Worm (Caenorhabditis elegans): Measurements from ENCODE around the gene ZK632.2.

Gene ZK632.2

DNA sequence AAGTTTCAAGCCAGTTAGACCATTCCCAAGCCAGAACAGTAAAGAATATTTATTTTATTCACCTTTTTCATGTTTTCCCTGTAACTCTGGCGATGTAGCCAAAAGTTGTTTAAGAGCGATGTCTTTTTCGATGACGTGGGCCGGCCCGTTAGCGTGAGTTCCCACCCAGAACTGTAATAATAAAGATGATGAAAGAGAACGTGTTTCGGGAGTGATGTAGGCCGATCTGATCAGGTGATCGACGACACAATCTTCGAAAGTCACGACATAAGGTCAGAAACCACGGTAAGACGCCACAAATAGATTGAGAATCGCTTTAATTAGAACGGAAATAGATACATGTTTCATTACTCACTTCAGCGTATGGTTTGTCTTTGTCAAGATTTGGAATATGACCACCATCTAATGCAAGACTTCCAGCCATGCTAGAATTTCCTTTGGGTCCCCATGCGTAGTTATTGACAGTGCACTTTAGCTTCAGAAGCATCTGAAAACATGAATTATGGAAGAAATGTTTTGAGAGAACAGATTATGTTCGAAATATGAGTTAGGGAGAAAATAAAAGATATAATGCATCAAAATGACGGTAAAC is 8.2 kb downstream of the ZK632.2 start, which contains the start of gene ZK632.4:
ZK632.4 (minus strand) TSS at position 487 of the 592 bp plus-strand sequence.
- TF ChIP-seq hmg-11 (tag; optimal IDR thresholded peaks at IDR 0.05) (no peak), ceh-16 (tag; optimal IDR thresholded peaks at IDR 0.05) (no peak), tbx-2 (tag; optimal IDR thresholded peaks at IDR 0.05) (no peak), nhr-77 (tag; optimal IDR thresholded peaks at IDR 0.05) (no peak), R02D3.7 (tag; optimal IDR thresholded peaks at IDR 0.05) (no peak), nhr-23 (tag; optimal IDR thresholded peaks at IDR 0.05) (peak; percentile 53), unc-62 (GFP tag; optimal IDR thresholded peaks at IDR 0.05) (no peak), mdl-1 (tag; optimal IDR thresholded peaks at IDR 0.05) (no peak), nhr-25 (tag; optimal IDR thresholded peaks at IDR 0.05) (peak; percentile 26), mml-1 (tag; optimal IDR thresholded peaks at IDR 0.05) (no peak), daf-12 (tag; optimal IDR thresholded peaks at IDR 0.05) (no peak), elt-2 (tag; optimal IDR thresholded peaks at IDR 0.05) (no peak)

DNA sequence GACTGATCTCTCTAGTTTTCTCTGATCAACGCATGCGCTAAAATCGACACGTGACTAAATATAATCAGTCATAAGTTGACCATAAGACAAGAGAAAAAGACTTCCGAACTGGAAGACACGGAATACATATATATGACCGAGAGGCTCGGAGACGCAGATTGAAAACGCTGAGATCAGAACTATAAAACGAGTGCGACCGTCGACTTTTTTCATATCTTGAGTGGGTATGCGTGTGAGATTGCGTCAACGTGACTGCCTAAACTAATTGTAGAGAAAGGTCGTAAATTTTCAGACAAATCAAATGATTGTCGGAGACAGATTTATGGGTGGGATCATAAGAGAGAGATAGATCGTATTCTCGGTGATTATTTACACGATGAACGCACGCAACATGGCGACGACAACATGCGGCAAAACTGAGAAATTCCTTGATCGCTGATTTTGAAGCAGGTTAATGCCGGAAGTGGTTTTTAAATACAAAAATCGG is 8.7 kb downstream of the ZK632.2 start:
- no peak for TF ChIP-seq mml-1 (tag; optimal IDR thresholded peaks at IDR 0.05)
- TF ChIP-seq nhr-25 (tag; optimal IDR thresholded peaks at IDR 0.05), result peak; percentile 67
- TF ChIP-seq egl-5 (tag; optimal IDR thresholded peaks at IDR 0.05), result no peak
- peak; percentile 55 for TF ChIP-seq jun-1 (tag; optimal IDR thresholded peaks at IDR 0.05)
- no peak for TF ChIP-seq R02D3.7 (tag; optimal IDR thresholded peaks at IDR 0.05)
- peak; percentile 65 for TF ChIP-seq elt-2 (tag; optimal IDR thresholded peaks at IDR 0.05)
- no peak for TF ChIP-seq daf-12 (tag; optimal IDR thresholded peaks at IDR 0.05)
- TF ChIP-seq nhr-28 (tag; optimal IDR thresholded peaks at IDR 0.05), result no peak
- TF ChIP-seq nhr-43 (tag; optimal IDR thresholded peaks at IDR 0.05; ENCODE audit: poor library complexity, severe bottlenecking), result peak; percentile 80
- TF ChIP-seq nhr-12 (tag; optimal IDR thresholded peaks at IDR 0.05), result no peak
- TF ChIP-seq nfya-1 (tag; optimal IDR thresholded peaks at IDR 0.05; ENCODE audit: insufficient read depth), result peak; percentile 10
- TF ChIP-seq mdl-1 (tag; optimal IDR thresholded peaks at IDR 0.05), result peak; percentile 32
- TF ChIP-seq nhr-237 (tag; optimal IDR thresholded peaks at IDR 0.05), result no peak
- peak; percentile 49 for TF ChIP-seq nhr-23 (tag; optimal IDR thresholded peaks at IDR 0.05)
- TF ChIP-seq ama-1 (optimal IDR thresholded peaks at IDR 0.05), result peak; percentile 82
- TF ChIP-seq pqm-1 (tag; optimal IDR thresholded peaks at IDR 0.05), result peak; percentile 48
- no peak for TF ChIP-seq aly-2 (tag; optimal IDR thresholded peaks at IDR 0.05)
- TF ChIP-seq ceh-9 (tag; optimal IDR thresholded peaks at IDR 0.05), result no peak
- TF ChIP-seq fkh-2 (tag; optimal IDR thresholded peaks at IDR 0.05), result no peak

DNA sequence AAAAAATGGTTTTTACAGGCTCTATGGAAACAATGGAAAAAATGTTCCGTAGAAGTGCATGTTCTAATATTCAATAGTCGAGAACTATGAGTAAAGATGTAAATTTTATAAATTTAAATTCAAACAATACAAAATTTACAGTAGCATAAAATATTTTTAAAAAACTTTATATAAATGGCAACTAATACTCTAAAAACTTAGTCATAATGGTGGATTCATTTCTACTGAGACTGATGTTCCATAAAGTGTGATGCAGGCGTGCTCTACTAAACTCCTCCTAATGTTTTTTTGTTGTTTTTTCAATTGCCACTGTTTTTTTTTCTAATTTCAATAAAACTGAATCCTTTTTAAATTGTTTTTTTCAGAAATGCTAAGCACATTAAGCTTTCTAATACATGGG is 9.3 kb downstream of the ZK632.2 start, which contains the start of gene gtap-2:
gtap-2 (plus strand) TSS at position 366 of the 400 bp plus-strand sequence.
- TF ChIP-seq nhr-77 (tag; optimal IDR thresholded peaks at IDR 0.05), result no peak
- no peak for TF ChIP-seq mml-1 (tag; optimal IDR thresholded peaks at IDR 0.05)
- TF ChIP-seq lsy-12 (tag; optimal IDR thresholded peaks at IDR 0.05), result no peak
- TF ChIP-seq nhr-67 (tag; optimal IDR thresholded peaks at IDR 0.05), result no peak
- no peak for TF ChIP-seq snpc-4 (tag; optimal IDR thresholded peaks at IDR 0.05)
- no peak for TF ChIP-seq nhr-12 (tag; optimal IDR thresholded peaks at IDR 0.05)
- TF ChIP-seq ztf-11 (tag; optimal IDR thresholded peaks at IDR 0.05), result no peak
- TF ChIP-seq skn-1 (tag; optimal IDR thresholded peaks at IDR 0.05), result no peak
- TF ChIP-seq egl-5 (tag; optimal IDR thresholded peaks at IDR 0.05), result no peak
- no peak for TF ChIP-seq nhr-25 (tag; optimal IDR thresholded peaks at IDR 0.05)
- TF ChIP-seq nhr-23 (tag; optimal IDR thresholded peaks at IDR 0.05), result no peak
- no peak for TF ChIP-seq lin-39 (tag; optimal IDR thresholded peaks at IDR 0.05)
- TF ChIP-seq fos-1 (tag; optimal IDR thresholded peaks at IDR 0.05), result no peak
- no peak for TF ChIP-seq ZK546.5 (tag; optimal IDR thresholded peaks at IDR 0.05)
- no peak for TF ChIP-seq R02D3.7 (tag; optimal IDR thresholded peaks at IDR 0.05)
- TF ChIP-seq nhr-43 (tag; optimal IDR thresholded peaks at IDR 0.05; ENCODE audit: poor library complexity, severe bottlenecking), result peak; percentile 17
- TF ChIP-seq elt-3 (tag; optimal IDR thresholded peaks at IDR 0.05), result no peak
- peak in 1 of 2 experiments; percentile 20 for TF ChIP-seq eor-1 (tag; optimal IDR thresholded peaks at IDR 0.05)
- TF ChIP-seq lin-15B (tag; optimal IDR thresholded peaks at IDR 0.05), result peak; percentile 32
- TF ChIP-seq aly-2 (tag; optimal IDR thresholded peaks at IDR 0.05), result no peak
- TF ChIP-seq ceh-82 (tag; optimal IDR thresholded peaks at IDR 0.05), result no peak
- TF ChIP-seq hmg-11 (tag; optimal IDR thresholded peaks at IDR 0.05), result no peak
- no peak for TF ChIP-seq ceh-9 (tag; optimal IDR thresholded peaks at IDR 0.05)
- TF ChIP-seq fkh-10 (GFP tag; optimal IDR thresholded peaks at IDR 0.05), result no peak
- no peak for TF ChIP-seq nhr-28 (tag; optimal IDR thresholded peaks at IDR 0.05)
- TF ChIP-seq elt-1 (tag; optimal IDR thresholded peaks at IDR 0.05), result no peak
- TF ChIP-seq unc-39 (tag; optimal IDR thresholded peaks at IDR 0.05), result no peak
- no peak for TF ChIP-seq egl-27 (tag; optimal IDR thresholded peaks at IDR 0.05)
- TF ChIP-seq pha-4 (tag; optimal IDR thresholded peaks at IDR 0.05), result peak; percentile 60
- TF ChIP-seq nfya-1 (tag; optimal IDR thresholded peaks at IDR 0.05; ENCODE audit: insufficient read depth), result peak; percentile 18
